Worm (Caenorhabditis elegans) whole organism, young adult: Measurements from ENCODE around the gene szy-20.

Experiments used
- B0019.2 ChIP-seq: fragments of 200-800 bp; sonication (Bioruptor generic); conservative IDR thresholded peaks from 2 replicates; pipeline ENCODE4 v1.3.6; 2022; ENCODE audit warnings: missing genetic modification reagents, missing genetic modification characterization, missing compliant biosample characterization
- B0035.1 ChIP-seq: sonication (generic microtip); optimal IDR thresholded peaks from 2 replicates; lab custom pipeline; 2016; ENCODE audit warnings: missing genetic modification characterization, mild to moderate bottlenecking, missing compliant biosample characterization, missing genotype, missing genetic modification reagents
- B0336.3 ChIP-seq: fragments of 200-800 bp; sonication (Bioruptor generic); IDR thresholded peaks from 2 replicates; pipeline ENCODE4 v1.3.6; 2022; ENCODE audit warnings: missing genetic modification characterization, missing compliant biosample characterization
- C17E4.6 ChIP-seq: fragments of 200-800 bp; sonication (Bioruptor generic); IDR thresholded peaks from 2 replicates; pipeline ENCODE4 v1.3.6; 2022; ENCODE audit warnings: missing genetic modification reagents, missing genetic modification characterization, missing compliant biosample characterization
- F23B12.7 ChIP-seq: sonication (generic microtip); optimal IDR thresholded peaks from 2 replicates; lab custom pipeline; 2017; ENCODE audit warnings: missing genetic modification characterization, mild to moderate bottlenecking, missing compliant biosample characterization, antibody characterized with exemption, moderate library complexity; ENCODE audit not compliant: insufficient read depth
- F33H1.4 ChIP-seq: fragments of 200-800 bp; sonication (Bioruptor generic); IDR thresholded peaks from 2 replicates; pipeline ENCODE4 v1.3.6; 2022; ENCODE audit warnings: missing genetic modification reagents, missing genetic modification characterization, missing compliant biosample characterization
- F57A8.1 ChIP-seq: fragments of 200-800 bp; sonication (Bioruptor generic); optimal IDR thresholded peaks from 2 replicates; lab custom pipeline; 2018; ENCODE audit warnings: mild to moderate bottlenecking, missing genetic modification characterization, moderate library complexity, missing compliant biosample characterization
- Y53F4B.3 ChIP-seq: fragments of 200-800 bp; sonication (Bioruptor generic); IDR thresholded peaks from 2 replicates; pipeline ENCODE4 v1.3.6; 2022; ENCODE audit warnings: missing genetic modification reagents, missing genetic modification characterization, missing compliant biosample characterization
- Y53G8AR.9 ChIP-seq: fragments of 200-800 bp; sonication (Bioruptor generic); conservative IDR thresholded peaks from 2 replicates; pipeline ENCODE4 v1.3.6; 2022; ENCODE audit warnings: missing genetic modification reagents, missing genetic modification characterization, missing compliant biosample characterization
- Y95B8A.8 ChIP-seq: fragments of 200-800 bp; sonication (Bioruptor generic); IDR thresholded peaks from 2 replicates; pipeline ENCODE4 v1.3.6; 2022; ENCODE audit warnings: missing genetic modification reagents, missing genetic modification characterization, missing compliant biosample characterization
- aptf-3 ChIP-seq: fragments of 200-800 bp; sonication (Bioruptor generic); IDR thresholded peaks from 2 replicates; pipeline ENCODE4 v1.3.6; 2022; ENCODE audit warnings: missing genetic modification characterization, missing compliant biosample characterization
- atf-7 ChIP-seq: sonication (generic microtip); optimal IDR thresholded peaks from 2 replicates; lab custom pipeline; 2017; ENCODE audit warnings: mild to moderate bottlenecking, missing genetic modification characterization, missing compliant biosample characterization
- attf-3 ChIP-seq: fragments of 200-800 bp; sonication (Bioruptor generic); conservative IDR thresholded peaks from 2 replicates; pipeline ENCODE4 v1.3.6; 2022; ENCODE audit warnings: missing genetic modification reagents, missing genetic modification characterization, missing compliant biosample characterization
- attf-5 ChIP-seq: fragments of 200-800 bp; sonication (Bioruptor generic); optimal IDR thresholded peaks from 2 replicates; lab custom pipeline; 2018; ENCODE audit warnings: mild to moderate bottlenecking, missing genetic modification characterization, missing compliant biosample characterization
- bed-2 ChIP-seq: fragments of 200-800 bp; sonication (Bioruptor generic); IDR thresholded peaks from 2 replicates; pipeline ENCODE4 v1.3.6; 2022; ENCODE audit warnings: missing genetic modification reagents, missing genetic modification characterization, missing compliant biosample characterization
- cebp-1 ChIP-seq, 2 experiments: fragments of 200-800 bp in 1 of 2; sonication (Bioruptor generic) in 1 of 2; sonication (generic microtip) in 1 of 2; IDR thresholded peaks in 1 of 2; optimal IDR thresholded peaks in 1 of 2; 2 replicates each; pipeline versions ENCODE4 v1.3.6 to Lab custom; 2017 to 2022; ENCODE audit warnings: missing compliant biosample characterization in 2 of 2, missing genetic modification characterization in 2 of 2, mild to moderate bottlenecking in 1 of 2, missing genetic modification reagents in 1 of 2, moderate library complexity in 1 of 2
- ceh-58 ChIP-seq: fragments of 200-800 bp; sonication (Bioruptor generic); IDR thresholded peaks from 2 replicates; pipeline ENCODE4 v1.3.6; 2022; ENCODE audit warnings: missing genetic modification characterization, missing compliant biosample characterization
- ceh-79 ChIP-seq: sonication (generic microtip); optimal IDR thresholded peaks from 2 replicates; lab custom pipeline; 2017; ENCODE audit warnings: mild to moderate bottlenecking, missing genetic modification characterization, missing compliant biosample characterization
- dox-1 ChIP-seq: fragments of 200-800 bp; sonication (Bioruptor generic); IDR thresholded peaks from 2 replicates; pipeline ENCODE4 v1.3.6; 2022; ENCODE audit warnings: missing genetic modification reagents, missing genetic modification characterization, missing compliant biosample characterization
- dpl-1 ChIP-seq: fragments of 150-350 bp; optimal IDR thresholded peaks from 2 replicates; lab custom pipeline; 2014; ENCODE audit warnings: missing biosample characterization, missing genetic modification reagents, missing genetic modification characterization
- ekl-4 ChIP-seq: fragments of 200-800 bp; sonication (Bioruptor generic); IDR thresholded peaks from 2 replicates; pipeline ENCODE4 v1.3.6; 2022; ENCODE audit warnings: missing genetic modification reagents, missing genetic modification characterization, missing compliant biosample characterization
- him-1 ChIP-seq: sonication (generic microtip); optimal IDR thresholded peaks from 2 replicates; lab custom pipeline; 2016; ENCODE audit warnings: missing genotype, missing genetic modification reagents, missing genetic modification characterization, missing compliant biosample characterization
- hlh-12 ChIP-seq: sonication (generic microtip); optimal IDR thresholded peaks from 2 replicates; lab custom pipeline; 2016; ENCODE audit warnings: missing genetic modification characterization, missing compliant biosample characterization
- let-526 ChIP-seq: fragments of 200-800 bp; sonication (Bioruptor generic); IDR thresholded peaks from 2 replicates; pipeline ENCODE4 v1.3.6; 2022; ENCODE audit warnings: missing genetic modification reagents, missing genetic modification characterization, missing compliant biosample characterization
- lin-26 ChIP-seq: fragments of 200-800 bp; sonication (Bioruptor generic); IDR thresholded peaks from 2 replicates; pipeline ENCODE4 v1.3.6; 2022; ENCODE audit warnings: missing genetic modification reagents, missing genetic modification characterization, missing compliant biosample characterization
- lsl-1 ChIP-seq: fragments of 200-800 bp; sonication (Bioruptor generic); optimal IDR thresholded peaks from 2 replicates; lab custom pipeline; 2018; ENCODE audit warnings: mild to moderate bottlenecking, missing genetic modification characterization, moderate library complexity, missing compliant biosample characterization
- mes-4 ChIP-seq: sonication (generic microtip); optimal IDR thresholded peaks from 2 replicates; lab custom pipeline; 2016; ENCODE audit warnings: missing genotype, missing genetic modification characterization, missing compliant biosample characterization
- mxl-1 ChIP-seq: sonication (generic microtip); optimal IDR thresholded peaks from 2 replicates; lab custom pipeline; 2016; ENCODE audit warnings: missing genetic modification characterization, missing compliant biosample characterization
- nfya-1 ChIP-seq: sonication (generic microtip); optimal IDR thresholded peaks from 2 replicates; lab custom pipeline; 2017; ENCODE audit warnings: antibody characterized with exemption, missing compliant biosample characterization, missing genetic modification characterization, borderline replicate concordance; ENCODE audit not compliant: insufficient read depth
- nhr-27 ChIP-seq: fragments of 200-800 bp; sonication (Bioruptor generic); optimal IDR thresholded peaks from 2 replicates; lab custom pipeline; 2018; ENCODE audit warnings: mild to moderate bottlenecking, missing genetic modification characterization, moderate library complexity, missing compliant biosample characterization
- nhr-80 ChIP-seq: sonication (generic microtip); optimal IDR thresholded peaks from 2 replicates; lab custom pipeline; 2016; ENCODE audit warnings: missing genetic modification characterization, missing compliant biosample characterization
- nhr-90 ChIP-seq: sonication (generic microtip); optimal IDR thresholded peaks from 2 replicates; lab custom pipeline; 2016; ENCODE audit warnings: missing genotype, mild to moderate bottlenecking, missing genetic modification characterization, missing compliant biosample characterization
- rcor-1 ChIP-seq: fragments of 200-800 bp; sonication (Bioruptor generic); IDR thresholded peaks from 2 replicates; pipeline ENCODE4 v1.3.6; 2022; ENCODE audit warnings: missing genetic modification reagents, missing genetic modification characterization, missing compliant biosample characterization
- rpc-1 ChIP-seq, 2 experiments: fragments of 150-350 bp in 1 of 2; sonication (generic microtip) in 1 of 2; optimal IDR thresholded peaks; 2 replicates each; lab custom pipeline; 2014 to 2018; ENCODE audit warnings: missing biosample characterization in 1 of 2, missing genetic modification characterization in 1 of 2, missing genetic modification reagents in 1 of 2, missing genotype in 1 of 2
- sdz-38 ChIP-seq: sonication (generic microtip); optimal IDR thresholded peaks from 2 replicates; lab custom pipeline; 2016; ENCODE audit warnings: missing genotype, missing genetic modification characterization, missing compliant biosample characterization
- sea-2 ChIP-seq: fragments of 200-800 bp; sonication (Bioruptor generic); IDR thresholded peaks from 2 replicates; pipeline ENCODE4 v1.3.6; 2022; ENCODE audit warnings: missing genetic modification characterization, missing compliant biosample characterization
- snpc-1.3 ChIP-seq: sonication (generic microtip); optimal IDR thresholded peaks from 2 replicates; lab custom pipeline; 2017; ENCODE audit warnings: missing genetic modification characterization, mild to moderate bottlenecking, missing compliant biosample characterization, antibody characterized with exemption, moderate library complexity, missing genotype, missing genetic modification reagents; ENCODE audit not compliant: insufficient read depth
- snpc-3.4 ChIP-seq: sonication (generic microtip); optimal IDR thresholded peaks from 2 replicates; lab custom pipeline; 2017; ENCODE audit warnings: missing genetic modification characterization, mild to moderate bottlenecking, missing compliant biosample characterization, antibody characterized with exemption, moderate library complexity, missing genotype, missing genetic modification reagents
- somi-1 ChIP-seq: fragments of 200-800 bp; sonication (Bioruptor generic); optimal IDR thresholded peaks from 2 replicates; lab custom pipeline; 2018; ENCODE audit warnings: mild to moderate bottlenecking, missing genetic modification characterization, missing compliant biosample characterization
- tbp1 ChIP-seq: fragments of 200-800 bp; sonication (Bioruptor generic); optimal IDR thresholded peaks from 2 replicates; lab custom pipeline; 2018; ENCODE audit warnings: mild to moderate bottlenecking, missing genetic modification characterization, missing compliant biosample characterization
- tbx-9 ChIP-seq: sonication (generic microtip); optimal IDR thresholded peaks from 2 replicates; lab custom pipeline; 2016; ENCODE audit warnings: borderline replicate concordance, missing genetic modification characterization, inconsistent platforms, missing compliant biosample characterization
- unc-62 ChIP-seq: fragments of 150-350 bp; optimal IDR thresholded peaks from 2 replicates; lab custom pipeline; 2014; ENCODE audit warnings: missing biosample characterization, missing genetic modification reagents, missing genetic modification characterization

The szy-20 gene

DNA sequence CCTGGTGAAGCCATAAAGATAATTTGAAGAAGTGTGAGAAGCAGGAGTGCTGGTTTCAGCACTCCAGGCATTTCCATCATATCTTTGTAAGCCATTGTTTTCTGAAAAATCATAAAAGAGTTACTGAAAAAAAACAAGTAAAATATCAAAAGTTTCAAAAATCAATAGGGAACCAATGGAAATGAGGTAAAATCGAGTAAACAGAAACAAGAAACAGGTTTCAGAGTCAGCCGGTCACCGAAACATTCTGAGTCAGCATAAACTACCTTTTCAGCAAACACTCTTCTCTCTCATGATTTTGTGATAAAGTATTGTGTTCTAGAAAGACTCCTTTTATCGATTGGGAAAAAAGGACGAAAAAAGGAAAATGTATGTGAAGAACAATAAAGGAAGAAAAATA, 20.3 kb upstream of the szy-20 start, which contains the start of gene C18E9.9 (continued):
- TF ChIP-seq rpc-1 (optimal IDR thresholded peaks at IDR 0.05; lab: Kevin White, UChicago) (no peak), rpc-1 (tag; optimal IDR thresholded peaks at IDR 0.05; lab: Kevin White, UChicago) (no peak), Y95B8A.8 (no peak), ceh-79 (no peak), B0019.2 (GFP tag; lab: Robert Waterston, UW) (no peak)
- TF ChIP-seq, all 124 proteins: peak for 0

DNA sequence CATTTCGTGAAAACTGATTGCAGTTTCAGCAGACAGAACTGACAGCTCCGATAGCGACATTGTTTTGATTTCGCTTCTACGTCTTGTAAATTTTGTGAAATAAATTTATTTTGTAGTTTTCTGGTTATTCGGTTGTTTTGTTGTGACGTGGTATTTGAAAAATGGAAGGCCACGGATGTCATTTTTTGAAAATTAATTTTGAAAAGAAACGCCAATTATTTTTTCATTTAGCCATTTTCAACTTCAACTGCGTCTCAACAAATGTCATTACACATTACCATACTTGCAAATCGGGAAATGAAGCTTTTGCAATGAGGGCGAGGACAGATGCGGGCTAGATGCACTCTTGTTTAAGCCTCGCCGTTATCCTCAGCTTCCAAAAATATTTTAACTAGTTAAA, 18.8 kb upstream of the szy-20 start, which contains the start of gene C18E9.8:
Gene C18E9.8, minus strand, starts transcription at position 101 of the 400 bp plus-strand sequence.
- TF ChIP-seq Y53G8AR.9: 0 out of 2 replicates have a peak, but pooled peaks have one; percentile 21
- no peak for TF ChIP-seq C17E4.6

DNA sequence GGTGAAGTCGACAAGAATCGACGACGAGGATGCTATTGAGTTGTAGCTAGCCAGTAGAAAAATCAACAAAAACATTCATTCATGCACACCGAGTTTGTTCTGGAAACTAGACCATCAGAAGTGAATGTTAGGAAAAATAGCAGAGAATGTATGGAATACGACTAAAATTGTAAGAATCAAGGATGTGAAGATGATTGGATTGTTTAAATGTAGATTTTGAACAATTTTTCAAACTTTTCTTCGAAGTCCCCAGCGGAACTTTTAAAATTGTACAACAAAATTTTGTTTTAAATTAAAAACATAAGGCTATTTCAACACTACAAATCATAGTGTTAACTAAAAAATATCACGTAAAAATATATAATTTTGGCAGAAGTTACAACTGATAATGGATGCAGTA, 13.6 kb upstream of the szy-20 start, which contains the start of gene C18E9.7:
Gene C18E9.7, minus strand, starts transcription at position 101 of the 400 bp plus-strand sequence.
- TF ChIP-seq aptf-3 (no peak), Y53F4B.3 (no peak), nhr-90 (tag; lab: Kevin White, UChicago) (no peak), bed-2 (GFP tag; lab: Robert Waterston, UW) (no peak), nhr-27 (tag; lab: Kevin White, UChicago) (no peak), hlh-12 (tag; lab: Kevin White, UChicago) (no peak), ekl-4 (GFP tag; lab: Robert Waterston, UW) (no peak), snpc-3.4 (no peak), lin-26 (GFP tag; lab: Robert Waterston, UW) (no peak), rcor-1 (no peak), ceh-58 (GFP tag; lab: Robert Waterston, UW) (no peak), B0035.1 (tag; lab: Kevin White, UChicago) (no peak), dpl-1 (GFP tag; lab: Kevin White, UChicago) (no peak), tbp1 (GFP tag; lab: Kevin White, UChicago) (no peak)

ce11 chrII:8973516-8974043, 4.4 kb upstream of the szy-20 start, which contains the start of gene tomm-40:
TSS of gene tomm-40 (minus strand) at chrII:8973566.
- TF ChIP-seq sdz-38: no peak
- TF ChIP-seq F23B12.7 (tag; lab: Kevin White, UChicago): no peak
- no peak for TF ChIP-seq tbx-9 (tag; lab: Kevin White, UChicago)
- no peak for TF ChIP-seq F33H1.4 (GFP tag; lab: Robert Waterston, UW)
- peak; percentile 93 for TF ChIP-seq attf-3 (GFP tag; lab: Robert Waterston, UW)
- TF ChIP-seq nfya-1 (tag; lab: Kevin White, UChicago): no peak
- TF ChIP-seq unc-62 (GFP tag; lab: Kevin White, UChicago): no peak
- no peak for TF ChIP-seq mes-4 (tag; lab: Kevin White, UChicago)

DNA sequence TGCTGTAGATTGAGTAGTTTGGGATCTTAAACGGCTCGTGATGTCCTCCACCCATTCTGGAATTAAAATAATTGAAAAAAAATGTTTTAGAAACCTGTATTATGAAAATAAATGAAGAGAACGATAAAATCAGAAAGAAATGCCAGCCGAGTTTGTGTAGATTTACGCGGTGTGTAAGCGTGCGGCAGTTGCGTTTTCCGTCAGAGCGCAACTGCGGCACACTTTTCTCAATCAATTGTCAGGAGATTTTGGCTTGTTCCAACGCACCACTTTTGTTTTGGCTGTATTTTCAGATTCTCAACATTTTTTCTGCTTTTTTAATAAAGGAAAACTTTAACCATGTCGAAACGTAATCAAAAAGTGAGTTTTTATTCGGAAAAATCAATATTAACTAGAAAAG, 4.3 kb downstream of the szy-20 start, which contains the start of the genes ndub-3 and C18E9.2:
Gene ndub-3, minus strand, starts transcription at position 56 of the 400 bp plus-strand sequence.
Gene C18E9.2, plus strand, starts transcription at position 172 of the 400 bp plus-strand sequence.
- peak; percentile 29 for TF ChIP-seq nhr-80
- no peak for TF ChIP-seq mxl-1 (tag; lab: Kevin White, UChicago)
- no peak for TF ChIP-seq sea-2 (GFP tag; lab: Robert Waterston, UW)
- no peak for TF ChIP-seq tbp1 (GFP tag; lab: Kevin White, UChicago)
- no peak for TF ChIP-seq ekl-4 (GFP tag; lab: Robert Waterston, UW)
- TF ChIP-seq dox-1 (GFP tag; lab: Robert Waterston, UW): peak; percentile 52; the same call in 1 of the 2 replicates
- TF ChIP-seq atf-7 (tag; lab: Kevin White, UChicago): no peak
- no peak for TF ChIP-seq let-526 (GFP tag; lab: Robert Waterston, UW)
- TF ChIP-seq B0336.3 (GFP tag; lab: Robert Waterston, UW): no peak
- TF ChIP-seq attf-5: peak; percentile 58
- TF ChIP-seq lsl-1 (GFP tag; lab: Kevin White, UChicago): no peak
- no peak for TF ChIP-seq C17E4.6
- TF ChIP-seq somi-1: no peak
- no peak for TF ChIP-seq cebp-1 (GFP tag; IDR thresholded peaks at IDR 0.05; lab: Robert Waterston, UW)
- peak; percentile 37 for TF ChIP-seq cebp-1 (tag; optimal IDR thresholded peaks at IDR 0.05; lab: Kevin White, UChicago)
- TF ChIP-seq him-1 (tag; lab: Kevin White, UChicago): no peak
- no peak for TF ChIP-seq snpc-1.3
- TF ChIP-seq F57A8.1 (GFP tag; lab: Kevin White, UChicago): no peak
